Fruit fly (Drosophila melanogaster): Measurements from ENCODE around the gene Kdm2.

DNA sequence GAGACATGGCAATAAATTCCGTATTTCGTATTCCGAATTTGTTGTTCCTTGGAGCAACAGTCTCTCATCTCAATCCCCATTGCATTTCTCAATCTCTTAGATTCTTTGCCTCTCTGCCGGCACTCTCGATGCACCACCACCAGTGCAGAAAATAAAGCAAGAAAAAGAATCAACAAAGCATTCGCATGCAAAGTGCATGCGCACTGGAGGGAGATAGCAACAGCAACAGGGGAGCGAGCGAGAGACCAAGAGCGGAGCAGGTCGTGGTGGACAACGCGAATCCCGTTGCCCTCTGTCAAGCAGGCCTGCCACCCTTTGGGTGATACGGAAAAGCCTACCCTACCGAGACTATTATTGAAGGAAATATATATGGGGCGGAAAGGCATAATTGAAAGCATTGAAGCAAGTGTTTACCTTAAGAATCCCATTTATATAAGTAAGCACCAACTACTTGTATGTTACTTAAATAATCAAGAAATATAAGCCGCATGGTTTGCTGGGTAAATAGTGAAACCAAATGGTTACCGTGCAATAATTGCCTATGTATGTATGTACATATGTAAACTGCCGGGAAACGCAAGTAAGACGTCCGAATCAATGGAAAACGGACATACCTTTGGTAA lies 4.2 kb downstream of the Kdm2 start:
- TF ChIP-seq Lpt (GFP tag; optimal IDR thresholded peaks at IDR 0.05) (peak; percentile 66), fd59A (GFP tag; optimal IDR thresholded peaks at IDR 0.05) (peak; percentile 30), pdm3 (GFP tag; optimal IDR thresholded peaks at IDR 0.05) (no peak), lz (GFP tag; optimal IDR thresholded peaks at IDR 0.05) (no peak), Hr4 (GFP tag; optimal IDR thresholded peaks at IDR 0.05) (no peak), acj6 (GFP tag; optimal IDR thresholded peaks at IDR 0.05) (no peak), Smox (GFP tag; optimal IDR thresholded peaks at IDR 0.05) (no peak)
